Fruit fly (Drosophila melanogaster) whole organism, embryonic: ENCODE results near the gene RpS17.

Experiments used
- B-H1 ChIP-seq: fragments of 200-800 bp; sonication (Bioruptor generic); IDR thresholded peaks from 3 replicates; pipeline ENCODE4 v1.3.6; 2022; ENCODE audit warnings: missing biosample characterization, missing genetic modification characterization
- CG10462 ChIP-seq: fragments of 200-800 bp; sonication (Bioruptor generic); optimal IDR thresholded peaks from 2 replicates; lab custom pipeline; 2016; ENCODE audit warnings: missing biosample characterization, missing genetic modification characterization
- CG11093 ChIP-seq: fragments of 200-800 bp; sonication (Bioruptor generic); IDR thresholded peaks from 3 replicates; pipeline ENCODE4 v1.3.6; 2022; ENCODE audit warnings: missing biosample characterization, missing genetic modification characterization
- CG11696 ChIP-seq: fragments of 200-800 bp; sonication (Bioruptor generic); IDR thresholded peaks from 2 replicates; pipeline ENCODE4 v1.3.6; 2022; ENCODE audit warnings: missing biosample characterization, missing genetic modification characterization
- CG11723 ChIP-seq: fragments of 200-800 bp; sonication (Bioruptor generic); optimal IDR thresholded peaks from 2 replicates; lab custom pipeline; 2017; ENCODE audit warnings: missing biosample characterization, mild to moderate bottlenecking, missing genetic modification characterization
- CG12391 ChIP-seq: fragments of 200-800 bp; sonication (Bioruptor generic); optimal IDR thresholded peaks from 3 replicates; lab custom pipeline; 2018; ENCODE audit warnings: missing biosample characterization, mild to moderate bottlenecking, missing genetic modification characterization, moderate library complexity
- CG15514 ChIP-seq: fragments of 200-800 bp; sonication (Bioruptor generic); optimal IDR thresholded peaks from 3 replicates; lab custom pipeline; 2017; ENCODE audit warnings: missing biosample characterization, missing genetic modification characterization, mild to moderate bottlenecking, moderate library complexity, missing genetic modification reagents
- CG18476 ChIP-seq: fragments of 200-800 bp; sonication (Bioruptor generic); optimal IDR thresholded peaks from 2 replicates; lab custom pipeline; 2016; ENCODE audit warnings: missing biosample characterization, mild to moderate bottlenecking, missing genetic modification characterization
- CG18599 ChIP-seq: fragments of 200-800 bp; sonication (Bioruptor generic); optimal IDR thresholded peaks from 3 replicates; lab custom pipeline; 2017; ENCODE audit warnings: missing biosample characterization, missing genetic modification characterization, mild to moderate bottlenecking, moderate library complexity, missing genetic modification reagents
- CG3281 ChIP-seq: fragments of 200-800 bp; sonication (Bioruptor generic); optimal IDR thresholded peaks from 3 replicates; lab custom pipeline; 2017; ENCODE audit warnings: missing biosample characterization, mild to moderate bottlenecking, missing genetic modification characterization
- CG34224 ChIP-seq: fragments of 200-800 bp; sonication (Bioruptor generic); IDR thresholded peaks from 3 replicates; pipeline ENCODE4 v1.3.6; 2022; ENCODE audit warnings: missing biosample characterization, missing genetic modification characterization; ENCODE audit not compliant: partially characterized antibody
- CG42726 ChIP-seq: fragments of 200-800 bp; sonication (Bioruptor generic); IDR thresholded peaks from 2 replicates; pipeline ENCODE4 v1.3.6; 2022; ENCODE audit warnings: missing biosample characterization, missing genetic modification characterization; ENCODE audit not compliant: partially characterized antibody
- CG4360 ChIP-seq: fragments of 200-800 bp; sonication (Bioruptor generic); IDR thresholded peaks from 2 replicates; pipeline ENCODE4 v1.3.6; 2022; ENCODE audit warnings: missing biosample characterization, missing genetic modification characterization
- CG43689 ChIP-seq: fragments of 200-800 bp; sonication (Bioruptor generic); IDR thresholded peaks from 2 replicates; pipeline ENCODE4 v1.3.6; 2022; ENCODE audit warnings: missing biosample characterization, missing genetic modification characterization
- CG4424 ChIP-seq: fragments of 200-800 bp; sonication (Bioruptor generic); optimal IDR thresholded peaks from 3 replicates; lab custom pipeline; 2016; ENCODE audit warnings: missing biosample characterization, missing genetic modification characterization
- CG6175 ChIP-seq: fragments of 200-800 bp; sonication (Bioruptor generic); IDR thresholded peaks from 3 replicates; pipeline ENCODE4 v1.3.6; 2022; ENCODE audit warnings: missing biosample characterization, missing genetic modification characterization
- CG7745 ChIP-seq: fragments of 200-800 bp; sonication (Bioruptor generic); optimal IDR thresholded peaks from 2 replicates; lab custom pipeline; 2018; ENCODE audit warnings: missing biosample characterization, mild to moderate bottlenecking, missing genetic modification characterization, moderate library complexity
- CG7786 ChIP-seq: fragments of 200-800 bp; sonication (Bioruptor generic); optimal IDR thresholded peaks from 2 replicates; lab custom pipeline; 2016; ENCODE audit warnings: missing biosample characterization, missing genetic modification characterization
- CG7928 ChIP-seq: fragments of 200-800 bp; sonication (Bioruptor generic); optimal IDR thresholded peaks from 2 replicates; lab custom pipeline; 2017; ENCODE audit warnings: missing biosample characterization, mild to moderate bottlenecking, missing genetic modification characterization
- Deaf1 ChIP-seq: fragments of 200-800 bp; optimal IDR thresholded peaks from 3 replicates; lab custom pipeline; 2019; ENCODE audit warnings: missing biosample characterization, mild to moderate bottlenecking, missing genetic modification characterization, moderate library complexity
- Dip2 ChIP-seq: fragments of 200-800 bp; sonication (Bioruptor generic); IDR thresholded peaks from 2 replicates; pipeline ENCODE4 v1.3.6; 2022; ENCODE audit warnings: missing biosample characterization, missing genetic modification characterization
- Dip3 ChIP-seq: fragments of 200-800 bp; sonication (Bioruptor generic); optimal IDR thresholded peaks from 3 replicates; lab custom pipeline; 2016; ENCODE audit warnings: missing biosample characterization, missing genetic modification characterization
- Doc2 ChIP-seq: fragments of 200-800 bp; sonication (Bioruptor generic); IDR thresholded peaks from 2 replicates; pipeline ENCODE4 v1.3.6; 2022; ENCODE audit warnings: missing biosample characterization, missing genetic modification characterization
- ERR ChIP-seq: fragments of 200-800 bp; sonication (Bioruptor generic); optimal IDR thresholded peaks from 2 replicates; lab custom pipeline; 2016; ENCODE audit warnings: missing biosample characterization, missing genetic modification characterization
- HLH54F ChIP-seq: fragments of 200-800 bp; sonication (Bioruptor generic); optimal IDR thresholded peaks from 3 replicates; lab custom pipeline; 2016; ENCODE audit warnings: missing biosample characterization, missing genetic modification characterization
- Hey ChIP-seq: fragments of 200-800 bp; sonication (Bioruptor generic); optimal IDR thresholded peaks from 3 replicates; lab custom pipeline; 2018; ENCODE audit warnings: missing biosample characterization, mild to moderate bottlenecking, missing genetic modification characterization
- Hr51 ChIP-seq, 2 experiments: fragments of 200-800 bp; sonication (Bioruptor generic); optimal IDR thresholded peaks; 2 replicates in 1 of 2; 3 replicates in 1 of 2; lab custom pipeline; 2016 to 2018; ENCODE audit warnings: missing biosample characterization in 2 of 2, missing genetic modification characterization in 2 of 2, mild to moderate bottlenecking in 1 of 2, moderate library complexity in 1 of 2
- Myb ChIP-seq: fragments of 200-800 bp; sonication (Bioruptor generic); optimal IDR thresholded peaks from 2 replicates; lab custom pipeline; 2016; ENCODE audit warnings: missing biosample characterization, missing genetic modification characterization
- NC2α ChIP-seq: fragments of 200-800 bp; sonication (Bioruptor generic); optimal IDR thresholded peaks from 2 replicates; lab custom pipeline; 2016; ENCODE audit warnings: missing biosample characterization, missing genetic modification characterization
- NC2β ChIP-seq: fragments of 200-800 bp; sonication (Bioruptor generic); optimal IDR thresholded peaks from 2 replicates; lab custom pipeline; 2016; ENCODE audit warnings: missing biosample characterization, missing genetic modification characterization
- Neu2 ChIP-seq: fragments of 200-800 bp; sonication (Bioruptor generic); optimal IDR thresholded peaks from 3 replicates; lab custom pipeline; 2016; ENCODE audit warnings: missing biosample characterization, missing genetic modification characterization, borderline replicate concordance
- Nf-YB ChIP-seq: fragments of 200-800 bp; sonication (Bioruptor generic); optimal IDR thresholded peaks from 3 replicates; lab custom pipeline; 2019; ENCODE audit warnings: missing biosample characterization, mild to moderate bottlenecking, missing genetic modification characterization, moderate library complexity
- Optix ChIP-seq: fragments of 200-800 bp; sonication (Bioruptor generic); IDR thresholded peaks from 3 replicates; pipeline ENCODE4 v1.3.6; 2022; ENCODE audit warnings: missing biosample characterization, missing genetic modification characterization
- Sox102F ChIP-seq: fragments of 200-800 bp; sonication (Bioruptor generic); optimal IDR thresholded peaks from 2 replicates; lab custom pipeline; 2018; ENCODE audit warnings: missing biosample characterization, mild to moderate bottlenecking, missing genetic modification characterization, moderate library complexity
- Vsx1 ChIP-seq: fragments of 200-800 bp; sonication (Bioruptor generic); optimal IDR thresholded peaks from 2 replicates; lab custom pipeline; 2017; ENCODE audit warnings: missing biosample characterization, mild to moderate bottlenecking, missing genetic modification characterization, missing genetic modification reagents
- bab2 ChIP-seq: fragments of 200-800 bp; sonication (Bioruptor generic); optimal IDR thresholded peaks from 2 replicates; lab custom pipeline; 2016; ENCODE audit warnings: missing biosample characterization, missing genetic modification characterization
- dimm ChIP-seq: fragments of 200-800 bp; sonication (Bioruptor generic); IDR thresholded peaks from 2 replicates; pipeline ENCODE4 v1.3.6; 2022; ENCODE audit warnings: missing biosample characterization, missing genetic modification characterization
- exex ChIP-seq: fragments of 200-800 bp; sonication (Bioruptor generic); optimal IDR thresholded peaks from 4 replicates; lab custom pipeline; 2018; ENCODE audit warnings: missing biosample characterization, mild to moderate bottlenecking, missing genetic modification characterization, moderate library complexity
- gsb ChIP-seq: fragments of 200-800 bp; sonication (Bioruptor generic); IDR thresholded peaks from 2 replicates; pipeline ENCODE4 v1.3.6; 2022; ENCODE audit warnings: missing biosample characterization, missing genetic modification characterization
- p53 ChIP-seq: fragments of 200-800 bp; sonication (Bioruptor generic); optimal IDR thresholded peaks from 2 replicates; lab custom pipeline; 2016; ENCODE audit warnings: missing biosample characterization, missing genetic modification characterization
- pnt ChIP-seq: fragments of 200-800 bp; sonication (Bioruptor generic); optimal IDR thresholded peaks from 3 replicates; lab custom pipeline; 2016; ENCODE audit warnings: missing biosample characterization, missing genetic modification characterization
- ranshi ChIP-seq: fragments of 200-800 bp; sonication (Bioruptor generic); IDR thresholded peaks from 2 replicates; pipeline ENCODE4 v1.3.6; 2022; ENCODE audit warnings: missing biosample characterization, missing genetic modification characterization
- run ChIP-seq: fragments of 200-800 bp; sonication (Bioruptor generic); optimal IDR thresholded peaks from 3 replicates; lab custom pipeline; 2018; ENCODE audit warnings: missing biosample characterization, mild to moderate bottlenecking, missing genetic modification characterization
- seq ChIP-seq: fragments of 200-800 bp; sonication (Bioruptor generic); IDR thresholded peaks from 2 replicates; pipeline ENCODE4 v1.3.6; 2022; ENCODE audit warnings: missing biosample characterization, missing genetic modification characterization
- sim ChIP-seq: fragments of 200-800 bp; sonication (Bioruptor generic); IDR thresholded peaks from 2 replicates; pipeline ENCODE4 v1.3.6; 2022; ENCODE audit warnings: missing biosample characterization, missing genetic modification characterization
- tgo ChIP-seq: fragments of 200-800 bp; sonication (Bioruptor generic); IDR thresholded peaks from 3 replicates; pipeline ENCODE4 v1.3.6; 2022; ENCODE audit warnings: missing biosample characterization, missing genetic modification characterization
- toy ChIP-seq: fragments of 200-800 bp; sonication (Bioruptor generic); IDR thresholded peaks from 2 replicates; pipeline ENCODE4 v1.3.6; 2022; ENCODE audit warnings: missing biosample characterization, missing genetic modification characterization
- unpg ChIP-seq: fragments of 200-800 bp; sonication (Bioruptor generic); optimal IDR thresholded peaks from 3 replicates; lab custom pipeline; 2018; ENCODE audit warnings: missing biosample characterization, mild to moderate bottlenecking, missing genetic modification characterization, moderate library complexity
- wor ChIP-seq: fragments of 200-800 bp; sonication (Bioruptor generic); IDR thresholded peaks from 2 replicates; pipeline ENCODE4 v1.3.6; 2022; ENCODE audit warnings: missing biosample characterization, missing genetic modification characterization
- zfh1 ChIP-seq: fragments of 200-800 bp; sonication (Bioruptor generic); IDR thresholded peaks from 3 replicates; pipeline ENCODE4 v1.3.6; 2022; ENCODE audit warnings: missing biosample characterization, missing genetic modification characterization

RpS17 gene

dm6 chr3L:9410754-9411423 is 18.7 kb downstream of the RpS17 start, which contains the start of the genes CG4022 and Cpsf5 (continued):
- TF ChIP-seq toy (GFP tag; lab: Robert Waterston, UW) (peak; percentile 24; the same call in 1 of the 2 replicates), CG6175 (GFP tag; lab: Robert Waterston, UW) (peak; percentile 19; the same call in 1 of the 3 replicates), Myb (GFP tag; lab: Kevin White, UChicago) (peak; percentile 44), CG4360 (GFP tag; lab: Robert Waterston, UW) (no peak), CG7745 (peak; percentile 99), Sox102F (GFP tag; lab: Kevin White, UChicago) (peak; percentile 82), Nf-YB (GFP tag; lab: Kevin White, UChicago) (peak; percentile 70), zfh1 (GFP tag; lab: Robert Waterston, UW) (peak; percentile 83), exex (peak; percentile 77), CG11093 (GFP tag; lab: Robert Waterston, UW) (peak; percentile 76; the same call in 2 of the 3 replicates), pnt (GFP tag; lab: Kevin White, UChicago) (peak; percentile 51), B-H1 (peak; percentile 63; the same call in 2 of the 3 replicates), CG4424 (peak; percentile 86), CG18476 (peak; percentile 68), gsb (GFP tag; lab: Robert Waterston, UW) (peak; percentile 39; the same call in 1 of the 2 replicates), dimm (GFP tag; lab: Robert Waterston, UW) (no peak; the same call in 1 of the 2 replicates), CG18599 (GFP tag; lab: Kevin White, UChicago) (peak; percentile 88), CG11696 (GFP tag; lab: Robert Waterston, UW) (peak; percentile 61), Doc2 (no peak), Deaf1 (peak; percentile 60), CG11723 (GFP tag; lab: Kevin White, UChicago) (peak; percentile 52), Dip3 (GFP tag; lab: Kevin White, UChicago) (peak; percentile 53), CG15514 (peak; percentile 100), unpg (GFP tag; lab: Kevin White, UChicago) (peak; percentile 87), Hr51 (GFP tag; optimal IDR thresholded peaks at IDR 0.05; lab: Kevin White, UChicago) (peak; percentile 46 to 83), seq (GFP tag; lab: Robert Waterston, UW) (peak; percentile 74), HLH54F (GFP tag; lab: Kevin White, UChicago) (peak; percentile 75), bab2 (GFP tag; lab: Kevin White, UChicago) (peak; percentile 72), run (tag; lab: Kevin White, UChicago) (peak; percentile 54), ranshi (GFP tag; lab: Robert Waterston, UW) (peak; percentile 82; the same call in 1 of the 2 replicates), CG42726 (GFP tag; lab: Robert Waterston, UW) (no peak), CG12391 (peak; percentile 95), sim (GFP tag; lab: Robert Waterston, UW) (no peak), CG34224 (no peak), CG7928 (GFP tag; lab: Kevin White, UChicago) (peak; percentile 98), ERR (GFP tag; lab: Kevin White, UChicago) (no peak), CG10462 (peak; percentile 67), Hey (tag; lab: Kevin White, UChicago) (no peak), CG7786 (GFP tag; lab: Kevin White, UChicago) (peak; percentile 34), Neu2 (GFP tag; lab: Kevin White, UChicago) (no peak), CG43689 (GFP tag; lab: Robert Waterston, UW) (peak; percentile 71; the same call in 1 of the 2 replicates), wor (GFP tag; lab: Robert Waterston, UW) (peak; percentile 65), Optix (GFP tag; lab: Robert Waterston, UW) (no peak; the same call in 1 of the 3 replicates), CG3281 (GFP tag; lab: Kevin White, UChicago) (peak; percentile 79), p53 (no peak), Vsx1 (GFP tag; lab: Kevin White, UChicago) (no peak), NC2β (peak; percentile 44), Dip2 (GFP tag; lab: Robert Waterston, UW) (no peak), tgo (GFP tag; lab: Robert Waterston, UW) (peak; percentile 86), NC2α (GFP tag; lab: Kevin White, UChicago) (no peak)
